Fruit fly (Drosophila melanogaster): ENCODE measurements around the gene CG17187.

dm6 chr3R:11269013-11269412, 37.3 kb upstream of the CG17187 start:
- no peak for TF ChIP-seq ttk (optimal IDR thresholded peaks at IDR 0.05)
- no peak for TF ChIP-seq psq (optimal IDR thresholded peaks at IDR 0.05)
- peak; percentile 94 for TF ChIP-seq h (optimal IDR thresholded peaks at IDR 0.05)
- no peak for TF ChIP-seq Myc (optimal IDR thresholded peaks at IDR 0.05)

Measured in Kc167 (cell line).